Worm (Caenorhabditis elegans): ENCODE data around the gene srh-272.

srh-272 gene

ce11 chrV:2818117-2818516, 45.0 kb upstream of the srh-272 start, which contains the start of gene srt-34:
srt-34 (minus strand) TSS chrV:2818217.
- no peak for TF ChIP-seq xnd-1 (tag; optimal IDR thresholded peaks at IDR 0.05)
- no peak for TF ChIP-seq ama-1 (optimal IDR thresholded peaks at IDR 0.05)
- no peak for TF ChIP-seq ama-1 (GFP tag; optimal IDR thresholded peaks at IDR 0.05)
- TF ChIP-seq attf-6 (GFP tag; IDR thresholded peaks at IDR 0.05) = no peak
- TF ChIP-seq F37B4.10 (GFP tag; IDR thresholded peaks at IDR 0.05) = no peak
- TF ChIP-seq hsf-1 (GFP tag; IDR thresholded peaks at IDR 0.05) = no peak
- no peak for TF ChIP-seq F39B2.1 (GFP tag; IDR thresholded peaks at IDR 0.05)
- no peak for TF ChIP-seq snpc-4 (GFP tag; optimal IDR thresholded peaks at IDR 0.05)
- TF ChIP-seq snpc-4 (tag; optimal IDR thresholded peaks at IDR 0.05) = no peak
- no peak for TF ChIP-seq bed-1 (GFP tag; IDR thresholded peaks at IDR 0.05)
- no peak for TF ChIP-seq ceh-40 (GFP tag; IDR thresholded peaks at IDR 0.05)
- no peak for TF ChIP-seq lag-1 (GFP tag; IDR thresholded peaks at IDR 0.05)
- TF ChIP-seq ccch-3 (GFP tag; optimal IDR thresholded peaks at IDR 0.05) = no peak
- no peak for TF ChIP-seq pha-4 (tag; optimal IDR thresholded peaks at IDR 0.05)
- no peak for TF ChIP-seq nhr-80 (tag; optimal IDR thresholded peaks at IDR 0.05)
- TF ChIP-seq lin-26 (GFP tag; IDR thresholded peaks at IDR 0.05) = no peak
- TF ChIP-seq F22D6.2 (tag; optimal IDR thresholded peaks at IDR 0.05) = no peak
- no peak for TF ChIP-seq cebp-1 (GFP tag; IDR thresholded peaks at IDR 0.05)
- no peak for TF ChIP-seq cebp-1 (tag; optimal IDR thresholded peaks at IDR 0.05)
- TF ChIP-seq hlh-12 (tag; optimal IDR thresholded peaks at IDR 0.05) = no peak

- TF ChIP-seq Y56A3A.18 (GFP tag; IDR thresholded peaks at IDR 0.05) (no peak), B0261.1 (tag; optimal IDR thresholded peaks at IDR 0.05) (no peak), ZK185.1 (tag; optimal IDR thresholded peaks at IDR 0.05; ENCODE audit: poor library complexity, severe bottlenecking) (no peak), aptf-2 (GFP tag; conservative IDR thresholded peaks at IDR 0.05) (no peak), zfh-2 (GFP tag; conservative IDR thresholded peaks at IDR 0.05) (peak; percentile 81), ztf-28 (GFP tag; IDR thresholded peaks at IDR 0.05) (0 out of 2 replicates have a peak, but pooled peaks have one; percentile 56), lsl-1 (GFP tag; optimal IDR thresholded peaks at IDR 0.05) (no peak), lin-26 (GFP tag; IDR thresholded peaks at IDR 0.05) (no peak), lir-1 (GFP tag; conservative IDR thresholded peaks at IDR 0.05) (no peak), nfyb-1 (GFP tag; IDR thresholded peaks at IDR 0.05) (peak; percentile 53; the same call in 1 of the 2 replicates), snpc-4 (GFP tag; optimal IDR thresholded peaks at IDR 0.05) (no peak), snpc-4 (tag; optimal IDR thresholded peaks at IDR 0.05) (peak in 1 of 4 experiments; percentile 53)
These were observed 41.4 kb upstream of the srh-272 start, which contains the start of gene srh-36 for ce11 chrV:2821618-2822272. srh-36 (minus strand) TSS chrV:2821668.

ce11 chrV:2825978-2826377, 37.2 kb upstream of the srh-272 start:
- no peak for TF ChIP-seq aptf-2 (GFP tag; conservative IDR thresholded peaks at IDR 0.05)

DNA sequence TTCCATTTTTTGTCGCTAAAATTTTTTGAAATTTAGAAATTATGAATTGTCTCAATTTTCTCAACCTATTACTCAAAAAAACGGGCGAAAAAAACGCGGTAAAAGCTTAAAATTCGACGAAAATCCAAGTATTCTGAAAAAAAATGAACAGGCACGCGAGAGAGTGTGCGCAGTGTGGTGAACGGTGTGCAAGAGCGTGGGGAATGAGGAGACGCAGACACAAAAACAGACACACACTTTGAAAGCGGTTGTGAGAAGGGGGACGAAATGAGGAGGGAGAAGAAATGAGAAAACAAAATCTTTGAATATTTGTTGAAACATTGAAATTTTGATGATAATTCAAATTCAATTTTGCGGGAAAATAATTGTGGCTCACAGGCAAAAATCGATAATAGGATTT, 36.3 kb upstream of the srh-272 start, which contains the start of gene T03D3.5:
Gene T03D3.5, minus strand, starts transcription at position 21 of the 400 bp plus-strand sequence.
- no peak for TF ChIP-seq egrh-3 (GFP tag; IDR thresholded peaks at IDR 0.05)
- TF ChIP-seq hmg-1.2 (GFP tag; IDR thresholded peaks at IDR 0.05) = peak; percentile 98
- no peak for TF ChIP-seq ztf-3 (GFP tag; optimal IDR thresholded peaks at IDR 0.05)
- TF ChIP-seq ceh-27 (GFP tag; optimal IDR thresholded peaks at IDR 0.05) = no peak
- no peak for TF ChIP-seq unc-62 (GFP tag; optimal IDR thresholded peaks at IDR 0.05)
- TF ChIP-seq hlh-26 (GFP tag; conservative IDR thresholded peaks at IDR 0.05) = no peak
- TF ChIP-seq B0261.1 (tag; optimal IDR thresholded peaks at IDR 0.05) = no peak
